Fruit fly (Drosophila melanogaster): ENCODE measurements around the gene CG34448.

DNA sequence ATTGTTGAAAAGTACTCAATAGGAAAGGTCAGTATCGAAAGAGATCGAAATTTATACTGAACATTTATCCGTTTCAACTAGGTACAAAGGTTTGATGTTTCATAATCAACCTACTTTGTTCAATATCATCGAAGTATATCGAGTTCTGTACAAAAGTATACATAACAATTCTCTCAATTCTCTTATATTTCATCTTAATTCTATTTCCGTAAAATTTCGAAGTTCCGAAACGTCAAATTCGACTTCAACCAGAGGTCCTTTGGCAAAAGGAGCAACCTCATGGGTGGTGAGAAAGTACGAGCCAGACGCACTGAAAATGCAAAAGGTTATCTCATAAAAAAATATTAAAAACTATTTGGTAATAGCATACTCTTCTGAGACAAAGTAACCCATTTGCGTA lies 1.1 kb downstream of the CG34448 start, which contains the start of gene CG31948:
- TF ChIP-seq Abd-B (GFP tag; optimal IDR thresholded peaks at IDR 0.05) (no peak), usp (GFP tag; optimal IDR thresholded peaks at IDR 0.05) (no peak), CG9705 (GFP tag; optimal IDR thresholded peaks at IDR 0.05) (no peak), psq (GFP tag; optimal IDR thresholded peaks at IDR 0.05) (no peak)

Data from whole organism, wandering third instar larva.